Worm (Caenorhabditis elegans) whole organism, young adult: Measurements from ENCODE around the gene nep-10.

ENCODE experiments used
- ama-1 ChIP-seq, 3 experiments: fragments of 150-350 bp in 1 of 3; sonication (generic microtip) in 2 of 3; optimal IDR thresholded peaks; 2 replicates each; lab custom pipeline; 2014 to 2018; ENCODE audit warnings: missing biosample characterization in 2 of 3, missing genetic modification characterization in 2 of 3, missing genetic modification reagents in 2 of 3
- atf-7 ChIP-seq: sonication (generic microtip); optimal IDR thresholded peaks from 2 replicates; lab custom pipeline; 2017; ENCODE audit warnings: mild to moderate bottlenecking, missing genetic modification characterization, missing compliant biosample characterization
- attf-6 ChIP-seq: fragments of 200-800 bp; sonication (Bioruptor generic); IDR thresholded peaks from 2 replicates; pipeline ENCODE4 v1.3.6; 2022; ENCODE audit warnings: missing genetic modification reagents, missing genetic modification characterization, missing compliant biosample characterization
- ceh-100 ChIP-seq: fragments of 200-800 bp; sonication (Bioruptor generic); IDR thresholded peaks from 2 replicates; pipeline ENCODE4 v1.3.6; 2022; ENCODE audit warnings: missing genetic modification reagents, missing genetic modification characterization, missing compliant biosample characterization
- dpl-1 ChIP-seq: fragments of 150-350 bp; optimal IDR thresholded peaks from 2 replicates; lab custom pipeline; 2014; ENCODE audit warnings: missing biosample characterization, missing genetic modification reagents, missing genetic modification characterization
- hlh-12 ChIP-seq: sonication (generic microtip); optimal IDR thresholded peaks from 2 replicates; lab custom pipeline; 2016; ENCODE audit warnings: missing genetic modification characterization, missing compliant biosample characterization
- lin-26 ChIP-seq: fragments of 200-800 bp; sonication (Bioruptor generic); IDR thresholded peaks from 2 replicates; pipeline ENCODE4 v1.3.6; 2022; ENCODE audit warnings: missing genetic modification reagents, missing genetic modification characterization, missing compliant biosample characterization
- rpc-1 ChIP-seq, 2 experiments: fragments of 150-350 bp in 1 of 2; sonication (generic microtip) in 1 of 2; optimal IDR thresholded peaks; 2 replicates each; lab custom pipeline; 2014 to 2018; ENCODE audit warnings: missing biosample characterization in 1 of 2, missing genetic modification characterization in 1 of 2, missing genetic modification reagents in 1 of 2, missing genotype in 1 of 2
- sea-2 ChIP-seq: fragments of 200-800 bp; sonication (Bioruptor generic); IDR thresholded peaks from 2 replicates; pipeline ENCODE4 v1.3.6; 2022; ENCODE audit warnings: missing genetic modification characterization, missing compliant biosample characterization
- snpc-4 ChIP-seq, 5 experiments: fragments of 150-350 bp in 1 of 5; sonication (generic microtip) in 4 of 5; optimal IDR thresholded peaks; 2 replicates each; lab custom pipeline; 2014 to 2018; ENCODE audit warnings: missing genetic modification characterization in 5 of 5, missing biosample characterization in 3 of 5, antibody characterized with exemption in 2 of 5, mild to moderate bottlenecking in 2 of 5, missing compliant biosample characterization in 2 of 5, missing genotype in 2 of 5, moderate library complexity in 2 of 5, missing genetic modification reagents in 1 of 5
- unc-130 ChIP-seq: sonication (generic microtip); optimal IDR thresholded peaks from 2 replicates; lab custom pipeline; 2016; ENCODE audit warnings: missing genetic modification reagents, missing genetic modification characterization, missing compliant biosample characterization
- zim-3 ChIP-seq: sonication (generic microtip); optimal IDR thresholded peaks from 2 replicates; lab custom pipeline; 2017; ENCODE audit warnings: mild to moderate bottlenecking, missing genetic modification characterization, moderate library complexity, missing compliant biosample characterization

- TF ChIP-seq snpc-4 (GFP tag; optimal IDR thresholded peaks at IDR 0.05; lab: Kevin White, UChicago) (no peak), snpc-4 (tag; optimal IDR thresholded peaks at IDR 0.05; lab: Kevin White, UChicago) (no peak), ama-1 (optimal IDR thresholded peaks at IDR 0.05; lab: Kevin White, UChicago) (no peak), ama-1 (GFP tag; optimal IDR thresholded peaks at IDR 0.05; lab: Kevin White, UChicago) (no peak), unc-130 (GFP tag; lab: Kevin White, UChicago) (no peak), dpl-1 (GFP tag; lab: Kevin White, UChicago) (no peak), zim-3 (tag; lab: Kevin White, UChicago) (no peak), lin-26 (GFP tag; lab: Robert Waterston, UW) (no peak), sea-2 (no peak), rpc-1 (optimal IDR thresholded peaks at IDR 0.05; lab: Kevin White, UChicago) (no peak), rpc-1 (tag; optimal IDR thresholded peaks at IDR 0.05; lab: Kevin White, UChicago) (no peak), attf-6 (GFP tag; lab: Robert Waterston, UW) (no peak), atf-7 (no peak), ceh-100 (GFP tag; lab: Robert Waterston, UW) (no peak), hlh-12 (tag; lab: Kevin White, UChicago) (no peak)
These were observed 42.6 kb upstream of the nep-10 start, which contains the start of the genes C16C8.5 and C16C8.16 for ce11 chrII:3445285-3445806.
